Worm (Caenorhabditis elegans): ENCODE results near the gene T12D8.9.

DNA sequence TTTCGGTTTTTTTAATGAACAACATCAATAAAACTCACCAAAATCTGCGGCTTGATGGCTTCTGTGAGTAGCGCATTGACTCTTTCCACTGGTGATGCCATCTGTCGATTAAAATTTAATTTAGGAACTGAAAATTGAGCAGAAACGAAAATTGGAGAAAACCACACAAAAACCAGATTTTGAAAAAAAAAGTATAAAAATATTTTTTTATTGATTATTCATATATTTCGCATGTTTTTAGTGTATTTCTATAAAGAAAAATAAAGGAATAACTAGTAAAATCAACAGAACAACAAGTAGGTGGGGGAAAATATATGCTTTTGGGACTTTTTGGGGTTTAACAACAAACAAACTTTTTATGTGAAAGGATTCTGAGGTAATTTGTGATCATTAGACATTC is 25.3 kb downstream of the T12D8.9 start, which contains the start of gene T12D8.10:
- no peak for TF ChIP-seq fkh-10 (GFP tag; optimal IDR thresholded peaks at IDR 0.05)
- TF ChIP-seq dve-1 (tag; optimal IDR thresholded peaks at IDR 0.05) = no peak
- TF ChIP-seq pha-4 (tag; optimal IDR thresholded peaks at IDR 0.05) = no peak
- no peak for TF ChIP-seq pax-1 (tag; optimal IDR thresholded peaks at IDR 0.05)
- TF ChIP-seq tbx-2 (tag; optimal IDR thresholded peaks at IDR 0.05) = no peak
- TF ChIP-seq ceh-30 (tag; optimal IDR thresholded peaks at IDR 0.05) = no peak
- TF ChIP-seq ceh-34 (tag; optimal IDR thresholded peaks at IDR 0.05) = no peak
- no peak for TF ChIP-seq nfya-1 (tag; optimal IDR thresholded peaks at IDR 0.05)
- no peak for TF ChIP-seq sox-4 (tag; optimal IDR thresholded peaks at IDR 0.05)
- no peak for TF ChIP-seq ceh-48 (tag; optimal IDR thresholded peaks at IDR 0.05)
- no peak for TF ChIP-seq ztf-16 (tag; optimal IDR thresholded peaks at IDR 0.05)
- no peak for TF ChIP-seq unc-55 (GFP tag; optimal IDR thresholded peaks at IDR 0.05)
- TF ChIP-seq ceh-31 (tag; optimal IDR thresholded peaks at IDR 0.05) = no peak

Data from whole organism, late embryonic.